Worm (Caenorhabditis elegans): ENCODE results near the gene apt-9.

DNA sequence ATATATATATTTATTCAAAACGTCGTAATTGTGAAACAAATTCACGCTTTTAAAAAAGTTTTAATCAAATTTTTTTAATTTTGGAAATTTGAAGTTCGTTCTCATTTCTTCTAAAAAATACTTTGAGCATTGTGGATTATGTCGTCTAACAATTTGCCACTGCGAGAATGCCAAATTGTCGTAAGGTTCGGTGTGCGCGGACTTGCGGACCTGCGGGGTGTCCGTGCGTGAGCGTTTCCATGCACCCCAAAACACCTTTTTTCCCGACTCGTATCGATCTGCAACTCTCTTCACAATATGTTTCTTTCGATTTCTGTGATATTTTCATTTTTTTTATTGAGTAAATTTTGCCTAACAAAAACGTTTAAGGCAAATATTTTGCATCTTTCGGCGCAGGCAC lies 4.4 kb downstream of the apt-9 start:
- TF ChIP-seq rnt-1 (tag; optimal IDR thresholded peaks at IDR 0.05) (no peak), elt-2 (tag; optimal IDR thresholded peaks at IDR 0.05) (no peak)
